Worm (Caenorhabditis elegans) whole organism, L1 larva: ENCODE data around the gene Y42G9A.2.
A peak's percentile ranks its signal among the peaks of the same experiment; 100 is the strongest.

Experiments
- C04F5.9 ChIP-seq: sonication (generic microtip); optimal IDR thresholded peaks from 2 replicates; lab custom pipeline; 2016; ENCODE audit warnings: missing genetic modification characterization, missing compliant biosample characterization
- F16B12.6 ChIP-seq: fragments of 150-350 bp; optimal IDR thresholded peaks from 2 replicates; lab custom pipeline; 2014; ENCODE audit warnings: missing biosample characterization, missing genetic modification characterization
- aha-1 ChIP-seq: fragments of 150-350 bp; optimal IDR thresholded peaks from 2 replicates; lab custom pipeline; 2014; ENCODE audit warnings: missing biosample characterization, missing genetic modification characterization
- aly-2 ChIP-seq: fragments of 150-350 bp; optimal IDR thresholded peaks from 2 replicates; lab custom pipeline; 2014; ENCODE audit warnings: missing biosample characterization, missing genetic modification characterization
- ama-1 ChIP-seq: fragments of 150-350 bp; optimal IDR thresholded peaks from 2 replicates; lab custom pipeline; 2014
- ceh-63 ChIP-seq: fragments of 200-800 bp; sonication (Bioruptor generic); optimal IDR thresholded peaks from 2 replicates; lab custom pipeline; 2018; ENCODE audit warnings: mild to moderate bottlenecking, missing genetic modification characterization, missing compliant biosample characterization
- ceh-82 ChIP-seq, 3 experiments: fragments of 150-350 bp in 1 of 3; sonication (generic microtip) in 2 of 3; optimal IDR thresholded peaks; 2 replicates each; lab custom pipeline; 2014 to 2017; ENCODE audit warnings: missing biosample characterization in 3 of 3, missing genetic modification characterization in 3 of 3
- ceh-88 ChIP-seq: fragments of 200-800 bp; sonication (Bioruptor generic); IDR thresholded peaks from 2 replicates; pipeline ENCODE4 v1.3.6; 2022; ENCODE audit warnings: missing genetic modification characterization, missing compliant biosample characterization
- dsc-1 ChIP-seq: sonication (generic microtip); optimal IDR thresholded peaks from 2 replicates; lab custom pipeline; 2016; ENCODE audit warnings: mild to moderate bottlenecking, missing genetic modification characterization, missing compliant biosample characterization
- efl-1 ChIP-seq, 4 experiments: fragments of 150-350 bp; optimal IDR thresholded peaks in 3 of 4; peaks in 1 of 4; 1 replicate in 1 of 4; 2 replicates in 3 of 4; lab custom pipeline; 2014; ENCODE audit warnings: missing biosample characterization in 2 of 4, missing genetic modification characterization in 2 of 4, missing genetic modification reagents in 2 of 4
- egl-13 ChIP-seq: sonication (generic microtip); optimal IDR thresholded peaks from 2 replicates; lab custom pipeline; 2016; ENCODE audit warnings: missing genotype, missing genetic modification reagents, missing genetic modification characterization, missing compliant biosample characterization
- elt-2 ChIP-seq: sonication (generic microtip); optimal IDR thresholded peaks from 2 replicates; lab custom pipeline; 2016; ENCODE audit warnings: missing genetic modification characterization, mild to moderate bottlenecking, inconsistent platforms, missing compliant biosample characterization, missing genetic modification reagents
- elt-3 ChIP-seq, 6 experiments: fragments of 150-350 bp in 1 of 6; sonication (generic microtip); optimal IDR thresholded peaks; 2 replicates each; lab custom pipeline; 2017 to 2018; ENCODE audit warnings: missing biosample characterization in 6 of 6, missing genetic modification characterization in 6 of 6, inconsistent platforms in 1 of 6
- ets-5 ChIP-seq: fragments of 200-800 bp; sonication (Bioruptor generic); IDR thresholded peaks from 2 replicates; pipeline ENCODE4 v1.3.6; 2022; ENCODE audit warnings: missing genetic modification characterization, missing compliant biosample characterization
- fkh-4 ChIP-seq: sonication (generic microtip); optimal IDR thresholded peaks from 2 replicates; lab custom pipeline; 2016; ENCODE audit warnings: missing compliant biosample characterization, missing genetic modification characterization, borderline replicate concordance
- irx-1 ChIP-seq: sonication (generic microtip); optimal IDR thresholded peaks from 2 replicates; lab custom pipeline; 2016; ENCODE audit warnings: missing genetic modification characterization, missing compliant biosample characterization
- isw-1 ChIP-seq: fragments of 200-800 bp; sonication (Bioruptor generic); IDR thresholded peaks from 2 replicates; pipeline ENCODE4 v1.3.6; 2022; ENCODE audit warnings: missing genetic modification characterization, missing compliant biosample characterization
- jun-1 ChIP-seq: fragments of 150-350 bp; optimal IDR thresholded peaks from 2 replicates; lab custom pipeline; 2014; ENCODE audit warnings: missing biosample characterization, missing genetic modification reagents, missing genetic modification characterization
- lin-13 ChIP-seq: fragments of 150-350 bp; optimal IDR thresholded peaks from 2 replicates; lab custom pipeline; 2014; ENCODE audit warnings: missing biosample characterization, missing genetic modification reagents, missing genetic modification characterization
- lin-14 ChIP-seq: fragments of 200-800 bp; sonication (Bioruptor generic); optimal IDR thresholded peaks from 2 replicates; lab custom pipeline; 2018; ENCODE audit warnings: mild to moderate bottlenecking, missing genetic modification characterization, moderate library complexity, missing compliant biosample characterization
- lin-39 ChIP-seq: fragments of 150-350 bp; optimal IDR thresholded peaks from 2 replicates; lab custom pipeline; 2014; ENCODE audit warnings: missing biosample characterization, missing genetic modification reagents, missing genetic modification characterization
- lir-3 ChIP-seq: sonication (generic microtip); optimal IDR thresholded peaks from 2 replicates; lab custom pipeline; 2016; ENCODE audit warnings: mild to moderate bottlenecking, missing genetic modification characterization, moderate library complexity, missing compliant biosample characterization; ENCODE audit not compliant: poor library complexity
- mab-9 ChIP-seq: fragments of 200-800 bp; sonication (Bioruptor generic); IDR thresholded peaks from 2 replicates; pipeline ENCODE4 v1.3.6; 2022; ENCODE audit warnings: missing genetic modification reagents, missing genetic modification characterization, missing compliant biosample characterization
- mdl-1 ChIP-seq, 2 experiments: fragments of 150-350 bp; optimal IDR thresholded peaks; 2 replicates each; lab custom pipeline; 2014 to 2017; ENCODE audit warnings: missing biosample characterization in 2 of 2, missing genetic modification characterization in 2 of 2, inconsistent platforms in 1 of 2
- nhr-11 ChIP-seq: fragments of 150-350 bp; optimal IDR thresholded peaks from 2 replicates; lab custom pipeline; 2014; ENCODE audit warnings: missing biosample characterization, missing genetic modification characterization
- nhr-12 ChIP-seq: sonication (generic microtip); optimal IDR thresholded peaks from 2 replicates; lab custom pipeline; 2017; ENCODE audit warnings: missing biosample characterization, missing genetic modification characterization
- nhr-20 ChIP-seq: sonication (generic microtip); optimal IDR thresholded peaks from 2 replicates; lab custom pipeline; 2016; ENCODE audit warnings: mild to moderate bottlenecking, missing genetic modification characterization, missing compliant biosample characterization
- nhr-28 ChIP-seq: fragments of 150-350 bp; optimal IDR thresholded peaks from 2 replicates; lab custom pipeline; 2014; ENCODE audit warnings: missing biosample characterization, missing genetic modification characterization
- nhr-47 ChIP-seq: sonication (generic microtip); optimal IDR thresholded peaks from 2 replicates; lab custom pipeline; 2016; ENCODE audit warnings: mild to moderate bottlenecking, missing genetic modification characterization, moderate library complexity, missing compliant biosample characterization
- pax-3 ChIP-seq: fragments of 200-800 bp; sonication (Bioruptor generic); optimal IDR thresholded peaks from 2 replicates; lab custom pipeline; 2018; ENCODE audit warnings: mild to moderate bottlenecking, missing genetic modification characterization, moderate library complexity, missing compliant biosample characterization
- pqm-1 ChIP-seq: sonication (generic microtip); optimal IDR thresholded peaks from 3 replicates; lab custom pipeline; 2017; ENCODE audit warnings: missing biosample characterization, missing genetic modification characterization
- snpc-4 ChIP-seq: fragments of 150-350 bp; optimal IDR thresholded peaks from 2 replicates; lab custom pipeline; 2014; ENCODE audit warnings: missing biosample characterization, missing genetic modification characterization
- snu-23 ChIP-seq: sonication (generic microtip); optimal IDR thresholded peaks from 2 replicates; lab custom pipeline; 2016; ENCODE audit warnings: missing genetic modification characterization, missing compliant biosample characterization
- sox-4 ChIP-seq: sonication (generic microtip); optimal IDR thresholded peaks from 2 replicates; lab custom pipeline; 2016; ENCODE audit warnings: missing genetic modification characterization, missing compliant biosample characterization
- sup-37 ChIP-seq: fragments of 200-800 bp; sonication (Bioruptor generic); optimal IDR thresholded peaks from 2 replicates; lab custom pipeline; 2018; ENCODE audit warnings: mild to moderate bottlenecking, missing genetic modification characterization, missing compliant biosample characterization
- unc-62 ChIP-seq: fragments of 150-350 bp; optimal IDR thresholded peaks from 2 replicates; lab custom pipeline; 2014; ENCODE audit warnings: missing biosample characterization, missing genetic modification reagents, missing genetic modification characterization
- unc-86 ChIP-seq: sonication (generic microtip); optimal IDR thresholded peaks from 2 replicates; lab custom pipeline; 2016; ENCODE audit warnings: missing genetic modification characterization, missing compliant biosample characterization
- unc-98 ChIP-seq: fragments of 200-800 bp; sonication (Bioruptor generic); IDR thresholded peaks from 2 replicates; pipeline ENCODE4 v1.3.6; 2022; ENCODE audit warnings: missing genetic modification characterization, missing compliant biosample characterization
- xbp-1 ChIP-seq: sonication (generic microtip); optimal IDR thresholded peaks from 2 replicates; lab custom pipeline; 2016; ENCODE audit warnings: missing genetic modification characterization, missing compliant biosample characterization

Gene Y42G9A.2

ce11 chrIII:6116281-6116886 is 31.6 kb upstream of the Y42G9A.2 start, which contains the start of gene nmt-1 (continued):
- TF ChIP-seq ceh-82 (tag; optimal IDR thresholded peaks at IDR 0.05; lab: Kevin White, UChicago): peak in 2 of 3 experiments; percentile 7 to 12
- no peak for TF ChIP-seq pax-3 (tag; lab: Kevin White, UChicago)
- peak; percentile 97 for TF ChIP-seq F16B12.6 (tag; lab: Kevin White, UChicago)
- no peak for TF ChIP-seq aly-2 (tag; lab: Kevin White, UChicago)
- no peak for TF ChIP-seq nhr-12
- no peak for TF ChIP-seq lin-14 (GFP tag; lab: Kevin White, UChicago)
- no peak for TF ChIP-seq unc-98 (GFP tag; lab: Robert Waterston, UW)
- TF ChIP-seq snu-23 (GFP tag; lab: Kevin White, UChicago): peak; percentile 69
- peak; percentile 62 for TF ChIP-seq nhr-47
- no peak for TF ChIP-seq ets-5
- peak; percentile 25 for TF ChIP-seq C04F5.9 (tag; lab: Kevin White, UChicago)
- TF ChIP-seq sup-37: no peak
- TF ChIP-seq nhr-28 (tag; lab: Kevin White, UChicago): no peak
- no peak for TF ChIP-seq ama-1
- peak; percentile 56 for TF ChIP-seq isw-1 (GFP tag; lab: Robert Waterston, UW)
- TF ChIP-seq irx-1 (tag; lab: Kevin White, UChicago): no peak
- TF ChIP-seq mab-9 (GFP tag; lab: Robert Waterston, UW): no peak
- no peak for TF ChIP-seq ceh-88
- peak; percentile 15 for TF ChIP-seq lir-3
- TF ChIP-seq fkh-4: no peak
- TF ChIP-seq nhr-20 (tag; lab: Kevin White, UChicago): peak; percentile 48
- TF ChIP-seq xbp-1 (tag; lab: Kevin White, UChicago): peak; percentile 48
- no peak for TF ChIP-seq lin-13 (GFP tag; lab: Kevin White, UChicago)
- TF ChIP-seq elt-3 (tag; optimal IDR thresholded peaks at IDR 0.05; lab: Kevin White, UChicago): peak in 2 of 6 experiments; percentile 2 to 3
- no peak for TF ChIP-seq ceh-63 (GFP tag; lab: Kevin White, UChicago)
- TF ChIP-seq lin-39 (tag; lab: Kevin White, UChicago): peak; percentile 6
- no peak for TF ChIP-seq jun-1 (tag; lab: Kevin White, UChicago)

- no peak for TF ChIP-seq dsc-1 (tag; lab: Kevin White, UChicago)
- TF ChIP-seq pqm-1 (tag; lab: Kevin White, UChicago): peak; percentile 50
- no peak for TF ChIP-seq unc-62 (GFP tag; lab: Kevin White, UChicago)
- TF ChIP-seq ceh-63 (GFP tag; lab: Kevin White, UChicago): no peak
- no peak for TF ChIP-seq mdl-1 (tag; optimal IDR thresholded peaks at IDR 0.05; lab: Kevin White, UChicago)
- no peak for TF ChIP-seq nhr-11
- no peak for TF ChIP-seq aha-1 (tag; lab: Kevin White, UChicago)
- peak; percentile 91 for TF ChIP-seq elt-2 (tag; lab: Kevin White, UChicago)
Observed at ce11 chrIII:6116981-6117380, 31.0 kb upstream of the Y42G9A.2 start.

- TF ChIP-seq sox-4 (no peak), unc-86 (tag; lab: Kevin White, UChicago) (no peak), nhr-12 (no peak), pqm-1 (tag; lab: Kevin White, UChicago) (no peak), lin-13 (GFP tag; lab: Kevin White, UChicago) (no peak)
Observed at ce11 chrIII:6118320-6118719, 29.7 kb upstream of the Y42G9A.2 start, which contains the start of gene kin-18. Gene kin-18, plus strand, starts transcription at chrIII:6118620.

ce11 chrIII:6120990-6121389 is 27.0 kb upstream of the Y42G9A.2 start:
- TF ChIP-seq snpc-4 (tag; lab: Kevin White, UChicago): no peak
- no peak for TF ChIP-seq efl-1 (optimal IDR thresholded peaks at IDR 0.05; lab: Kevin White, UChicago)
- peak in 1 of 2 experiments; percentile 80 for TF ChIP-seq efl-1 (GFP tag; optimal IDR thresholded peaks at IDR 0.05 in 1 of 2; lab: Kevin White, UChicago)
- TF ChIP-seq egl-13 (tag; lab: Kevin White, UChicago): no peak
- TF ChIP-seq, all 84 proteins: peak for 1
